Worm (Caenorhabditis elegans) whole organism, young adult: ENCODE data around the gene ccdc-149.

Experiments used
- B0035.1 ChIP-seq: sonication (generic microtip); optimal IDR thresholded peaks from 2 replicates; lab custom pipeline; 2016; ENCODE audit warnings: missing genetic modification characterization, mild to moderate bottlenecking, missing compliant biosample characterization, missing genotype, missing genetic modification reagents
- Y56A3A.18 ChIP-seq: fragments of 200-800 bp; sonication (Bioruptor generic); IDR thresholded peaks from 2 replicates; pipeline ENCODE4 v1.3.6; 2022; ENCODE audit warnings: missing genetic modification reagents, missing genetic modification characterization, missing compliant biosample characterization
- dpff-1 ChIP-seq: sonication (generic microtip); optimal IDR thresholded peaks from 2 replicates; lab custom pipeline; 2017; ENCODE audit warnings: mild to moderate bottlenecking, missing genetic modification characterization, missing compliant biosample characterization
- madf-3 ChIP-seq: fragments of 200-800 bp; sonication (Bioruptor generic); IDR thresholded peaks from 2 replicates; pipeline ENCODE4 v1.3.6; 2022; ENCODE audit warnings: missing genetic modification reagents, missing genetic modification characterization, missing compliant biosample characterization
- nfya-2 ChIP-seq: fragments of 200-800 bp; sonication (Bioruptor generic); IDR thresholded peaks from 2 replicates; pipeline ENCODE4 v1.3.6; 2022; ENCODE audit warnings: missing genetic modification reagents, missing genetic modification characterization, missing compliant biosample characterization
- nhr-80 ChIP-seq: sonication (generic microtip); optimal IDR thresholded peaks from 2 replicates; lab custom pipeline; 2016; ENCODE audit warnings: missing genetic modification characterization, missing compliant biosample characterization
- pha-4 ChIP-seq: fragments of 150-350 bp; sonication (generic microtip); optimal IDR thresholded peaks from 2 replicates; lab custom pipeline; 2014; ENCODE audit warnings: missing biosample characterization, missing genetic modification reagents, missing genetic modification characterization
- snpc-3.4 ChIP-seq: sonication (generic microtip); optimal IDR thresholded peaks from 2 replicates; lab custom pipeline; 2017; ENCODE audit warnings: missing genetic modification characterization, mild to moderate bottlenecking, missing compliant biosample characterization, antibody characterized with exemption, moderate library complexity, missing genotype, missing genetic modification reagents
- snpc-4 ChIP-seq, 5 experiments: fragments of 150-350 bp in 1 of 5; sonication (generic microtip) in 4 of 5; optimal IDR thresholded peaks; 2 replicates each; lab custom pipeline; 2014 to 2018; ENCODE audit warnings: missing genetic modification characterization in 5 of 5, missing biosample characterization in 3 of 5, antibody characterized with exemption in 2 of 5, mild to moderate bottlenecking in 2 of 5, missing compliant biosample characterization in 2 of 5, missing genotype in 2 of 5, moderate library complexity in 2 of 5, missing genetic modification reagents in 1 of 5

ce11 chrX:11546445-11547275 lies 35.4 kb upstream of the ccdc-149 start, which contains the start of gene selt-1.1:
- TF ChIP-seq pha-4 (tag; lab: Kevin White, UChicago) (no peak), B0035.1 (tag; lab: Kevin White, UChicago) (no peak), dpff-1 (tag; lab: Kevin White, UChicago) (no peak), madf-3 (GFP tag; lab: Robert Waterston, UW) (no peak), snpc-3.4 (tag; lab: Kevin White, UChicago) (no peak), Y56A3A.18 (GFP tag; lab: Robert Waterston, UW) (0 out of 2 replicates have a peak, but pooled peaks have one; percentile 27), nfya-2 (GFP tag; lab: Robert Waterston, UW) (no peak), nhr-80 (tag; lab: Kevin White, UChicago) (peak; percentile 98), snpc-4 (GFP tag; optimal IDR thresholded peaks at IDR 0.05; lab: Kevin White, UChicago) (no peak), snpc-4 (tag; optimal IDR thresholded peaks at IDR 0.05; lab: Kevin White, UChicago) (peak in 1 of 4 experiments; percentile 40)
